Fruit fly (Drosophila melanogaster) whole organism, embryonic: ENCODE results near the gene kat80.

Source experiments
- Antp ChIP-seq: fragments of 200-800 bp; sonication (Bioruptor generic); optimal IDR thresholded peaks from 3 replicates; lab custom pipeline; 2016; ENCODE audit warnings: missing biosample characterization, missing genetic modification characterization
- BEAF-32 ChIP-seq: fragments of 200-800 bp; sonication (Bioruptor generic); optimal IDR thresholded peaks from 3 replicates; lab custom pipeline; 2017; ENCODE audit warnings: missing biosample characterization, missing genetic modification characterization, mild to moderate bottlenecking, moderate library complexity, missing genetic modification reagents
- CG10321 ChIP-seq: fragments of 200-800 bp; sonication (Bioruptor generic); IDR thresholded peaks from 2 replicates; pipeline ENCODE4 v1.3.6; 2022; ENCODE audit warnings: missing biosample characterization, missing genetic modification characterization
- CG11398 ChIP-seq: fragments of 200-800 bp; sonication (Bioruptor generic); optimal IDR thresholded peaks from 2 replicates; lab custom pipeline; 2016; ENCODE audit warnings: missing biosample characterization, missing genetic modification characterization
- CG11723 ChIP-seq: fragments of 200-800 bp; sonication (Bioruptor generic); optimal IDR thresholded peaks from 2 replicates; lab custom pipeline; 2017; ENCODE audit warnings: missing biosample characterization, mild to moderate bottlenecking, missing genetic modification characterization
- CG12104 ChIP-seq: fragments of 200-800 bp; sonication (Bioruptor generic); optimal IDR thresholded peaks from 3 replicates; lab custom pipeline; 2016; ENCODE audit warnings: missing biosample characterization, missing genetic modification characterization
- CG12299 ChIP-seq: fragments of 200-800 bp; sonication (Bioruptor generic); optimal IDR thresholded peaks from 2 replicates; lab custom pipeline; 2018; ENCODE audit warnings: missing biosample characterization, mild to moderate bottlenecking, missing genetic modification characterization
- CG14667 ChIP-seq: fragments of 200-800 bp; sonication (Bioruptor generic); IDR thresholded peaks from 2 replicates; pipeline ENCODE4 v1.3.6; 2022; ENCODE audit warnings: missing biosample characterization, missing genetic modification characterization
- CG15011 ChIP-seq: fragments of 200-800 bp; sonication (Bioruptor generic); optimal IDR thresholded peaks from 3 replicates; lab custom pipeline; 2018; ENCODE audit warnings: missing biosample characterization, mild to moderate bottlenecking, missing genetic modification characterization
- CG17361 ChIP-seq: fragments of 200-800 bp; sonication (Bioruptor generic); IDR thresholded peaks from 3 replicates; pipeline ENCODE4 v1.3.6; 2022; ENCODE audit warnings: missing biosample characterization, missing genetic modification characterization
- CG17829 ChIP-seq: fragments of 200-800 bp; optimal IDR thresholded peaks from 2 replicates; lab custom pipeline; 2019; ENCODE audit warnings: missing biosample characterization, mild to moderate bottlenecking, missing genetic modification characterization, moderate library complexity
- CG2678 ChIP-seq: fragments of 200-800 bp; sonication (Bioruptor generic); optimal IDR thresholded peaks from 3 replicates; lab custom pipeline; 2019; ENCODE audit warnings: missing biosample characterization, mild to moderate bottlenecking, missing genetic modification characterization, moderate library complexity
- CG3163 ChIP-seq: fragments of 200-800 bp; sonication (Bioruptor generic); optimal IDR thresholded peaks from 3 replicates; lab custom pipeline; 2016; ENCODE audit warnings: missing biosample characterization, missing genetic modification characterization
- CG32772 ChIP-seq: fragments of 200-800 bp; sonication (Bioruptor generic); IDR thresholded peaks from 2 replicates; pipeline ENCODE4 v1.3.6; 2022; ENCODE audit warnings: missing biosample characterization, missing genetic modification characterization
- CG3838 ChIP-seq: fragments of 200-800 bp; sonication (Bioruptor generic); optimal IDR thresholded peaks from 3 replicates; lab custom pipeline; 2016; ENCODE audit warnings: missing biosample characterization, missing genetic modification characterization
- CG4617 ChIP-seq: fragments of 200-800 bp; sonication (Bioruptor generic); optimal IDR thresholded peaks from 3 replicates; lab custom pipeline; 2016; ENCODE audit warnings: missing biosample characterization, missing genetic modification characterization, borderline replicate concordance
- CG4854 ChIP-seq: fragments of 200-800 bp; sonication (Bioruptor generic); optimal IDR thresholded peaks from 2 replicates; lab custom pipeline; 2016; ENCODE audit warnings: missing biosample characterization, missing genetic modification characterization, inconsistent platforms
- CG6683 ChIP-seq: fragments of 200-800 bp; sonication (Bioruptor generic); optimal IDR thresholded peaks from 2 replicates; lab custom pipeline; 2017; ENCODE audit warnings: missing biosample characterization, mild to moderate bottlenecking, missing genetic modification characterization, missing genetic modification reagents
- CG6791 ChIP-seq: fragments of 200-800 bp; sonication (Bioruptor generic); IDR thresholded peaks from 3 replicates; pipeline ENCODE4 v1.3.6; 2022; ENCODE audit warnings: missing biosample characterization, missing genetic modification characterization; ENCODE audit not compliant: partially characterized antibody
- CG8089 ChIP-seq: fragments of 200-800 bp; sonication (Bioruptor generic); optimal IDR thresholded peaks from 3 replicates; lab custom pipeline; 2016; ENCODE audit warnings: missing biosample characterization, missing genetic modification characterization
- CG9797 ChIP-seq: fragments of 200-800 bp; sonication (Bioruptor generic); optimal IDR thresholded peaks from 3 replicates; lab custom pipeline; 2018; ENCODE audit warnings: missing biosample characterization, mild to moderate bottlenecking, missing genetic modification characterization
- Dbx ChIP-seq: fragments of 200-800 bp; sonication (Bioruptor generic); IDR thresholded peaks from 3 replicates; pipeline ENCODE4 v1.3.6; 2022; ENCODE audit warnings: missing biosample characterization, missing genetic modification characterization
- Dek ChIP-seq: fragments of 200-800 bp; sonication (Bioruptor generic); optimal IDR thresholded peaks from 3 replicates; lab custom pipeline; 2019; ENCODE audit warnings: missing biosample characterization, mild to moderate bottlenecking, missing genetic modification characterization, moderate library complexity
- Dip2 ChIP-seq: fragments of 200-800 bp; sonication (Bioruptor generic); IDR thresholded peaks from 2 replicates; pipeline ENCODE4 v1.3.6; 2022; ENCODE audit warnings: missing biosample characterization, missing genetic modification characterization
- Dip3 ChIP-seq: fragments of 200-800 bp; sonication (Bioruptor generic); optimal IDR thresholded peaks from 3 replicates; lab custom pipeline; 2016; ENCODE audit warnings: missing biosample characterization, missing genetic modification characterization
- Drgx ChIP-seq: fragments of 200-800 bp; sonication (Bioruptor generic); IDR thresholded peaks from 2 replicates; pipeline ENCODE4 v1.3.6; 2022; ENCODE audit warnings: missing biosample characterization, missing genetic modification characterization
- Eip74EF ChIP-seq, 2 experiments: fragments of 200-800 bp in 1 of 2; fragments of >200 bp in 1 of 2; sonication (Bioruptor generic) in 1 of 2; optimal IDR thresholded peaks; 2 replicates each; lab custom pipeline; 2017 to 2019; ENCODE audit warnings: missing biosample characterization in 2 of 2, missing genetic modification characterization in 2 of 2, mild to moderate bottlenecking in 1 of 2, moderate library complexity in 1 of 2
- Fer3 ChIP-seq: fragments of 200-800 bp; sonication (Bioruptor generic); optimal IDR thresholded peaks from 2 replicates; lab custom pipeline; 2018; ENCODE audit warnings: missing biosample characterization, mild to moderate bottlenecking, missing genetic modification characterization, moderate library complexity
- Mad ChIP-seq: fragments of 200-800 bp; sonication (Bioruptor generic); optimal IDR thresholded peaks from 2 replicates; lab custom pipeline; 2016; ENCODE audit warnings: missing biosample characterization, missing genetic modification characterization
- Opbp ChIP-seq: fragments of 200-800 bp; sonication (Bioruptor generic); IDR thresholded peaks from 3 replicates; pipeline ENCODE4 v1.3.6; 2022; ENCODE audit warnings: missing biosample characterization, missing genetic modification characterization; ENCODE audit not compliant: partially characterized antibody
- Ssrp ChIP-seq: fragments of 200-800 bp; sonication (Bioruptor generic); optimal IDR thresholded peaks from 2 replicates; lab custom pipeline; 2018; ENCODE audit warnings: missing biosample characterization, mild to moderate bottlenecking, missing genetic modification characterization, moderate library complexity
- ac ChIP-seq: fragments of 200-800 bp; sonication (Bioruptor generic); optimal IDR thresholded peaks from 3 replicates; lab custom pipeline; 2017; ENCODE audit warnings: missing biosample characterization, mild to moderate bottlenecking, missing genetic modification characterization
- ash1 ChIP-seq: fragments of 200-800 bp; sonication (Bioruptor generic); optimal IDR thresholded peaks from 2 replicates; lab custom pipeline; 2018; ENCODE audit warnings: missing biosample characterization, mild to moderate bottlenecking, missing genetic modification characterization
- bbx ChIP-seq: fragments of 200-800 bp; sonication (Bioruptor generic); IDR thresholded peaks from 2 replicates; pipeline ENCODE4 v1.3.6; 2022; ENCODE audit warnings: missing biosample characterization, missing genetic modification characterization; ENCODE audit not compliant: partially characterized antibody
- croc ChIP-seq: fragments of 200-800 bp; sonication (Bioruptor generic); conservative IDR thresholded peaks from 3 replicates; pipeline ENCODE4 v1.3.6; 2022; ENCODE audit warnings: missing biosample characterization, missing genetic modification characterization
- dmrt99B ChIP-seq: fragments of 200-800 bp; sonication (Bioruptor generic); optimal IDR thresholded peaks from 2 replicates; lab custom pipeline; 2018; ENCODE audit warnings: missing biosample characterization, mild to moderate bottlenecking, missing genetic modification characterization, moderate library complexity
- fd102C ChIP-seq: fragments of 200-800 bp; sonication (Bioruptor generic); optimal IDR thresholded peaks from 2 replicates; lab custom pipeline; 2018; ENCODE audit warnings: missing biosample characterization, mild to moderate bottlenecking, missing genetic modification characterization, moderate library complexity
- gcm2 ChIP-seq: fragments of 200-800 bp; sonication (Bioruptor generic); optimal IDR thresholded peaks from 2 replicates; lab custom pipeline; 2016; ENCODE audit warnings: missing biosample characterization, missing genetic modification characterization
- gfzf ChIP-seq: fragments of 200-800 bp; sonication (Bioruptor generic); optimal IDR thresholded peaks from 2 replicates; lab custom pipeline; 2016; ENCODE audit warnings: missing biosample characterization, mild to moderate bottlenecking, missing genetic modification characterization, moderate library complexity
- her ChIP-seq: fragments of 200-800 bp; sonication (Bioruptor generic); optimal IDR thresholded peaks from 2 replicates; lab custom pipeline; 2016; ENCODE audit warnings: missing biosample characterization, missing genetic modification characterization
- hkb ChIP-seq, 2 experiments: fragments of 200-800 bp in 1 of 2; fragments of >200 bp in 1 of 2; sonication (Bioruptor generic) in 1 of 2; IDR thresholded peaks in 1 of 2; optimal IDR thresholded peaks in 1 of 2; 2 replicates each; pipeline versions ENCODE4 v1.3.6 to Lab custom; 2017 to 2022; ENCODE audit warnings: missing biosample characterization in 1 of 2, missing genetic modification characterization in 1 of 2
- hth ChIP-seq: fragments of >200 bp; optimal IDR thresholded peaks from 2 replicates; lab custom pipeline; 2017; ENCODE audit warnings: inconsistent platforms
- kay ChIP-seq: fragments of 200-800 bp; sonication (Bioruptor generic); optimal IDR thresholded peaks from 2 replicates; lab custom pipeline; 2016; ENCODE audit warnings: missing biosample characterization, missing genetic modification characterization
- lmd ChIP-seq: fragments of 200-800 bp; sonication (Bioruptor generic); IDR thresholded peaks from 2 replicates; pipeline ENCODE4 v1.3.6; 2022; ENCODE audit warnings: missing biosample characterization, missing genetic modification characterization
- otp ChIP-seq: fragments of 200-800 bp; sonication (Bioruptor generic); IDR thresholded peaks from 3 replicates; pipeline ENCODE4, ENCODE4 v1.3.6; 2022; ENCODE audit warnings: missing biosample characterization, missing genetic modification characterization
- stwl ChIP-seq: fragments of 200-800 bp; sonication (Bioruptor generic); optimal IDR thresholded peaks from 3 replicates; lab custom pipeline; 2018; ENCODE audit warnings: missing biosample characterization, mild to moderate bottlenecking, missing genetic modification characterization, moderate library complexity
- trh ChIP-seq: fragments of 200-800 bp; sonication (Bioruptor generic); optimal IDR thresholded peaks from 2 replicates; lab custom pipeline; 2016; ENCODE audit warnings: missing biosample characterization, missing genetic modification characterization
- tup ChIP-seq: fragments of 200-800 bp; sonication (Bioruptor generic); optimal IDR thresholded peaks from 2 replicates; lab custom pipeline; 2016; ENCODE audit warnings: missing biosample characterization, mild to moderate bottlenecking, missing genetic modification characterization, moderate library complexity
- vfl ChIP-seq: fragments of 200-800 bp; sonication (Bioruptor generic); optimal IDR thresholded peaks from 2 replicates; lab custom pipeline; 2016; ENCODE audit warnings: missing biosample characterization, missing genetic modification characterization
- zf30C ChIP-seq: fragments of 200-800 bp; sonication (Bioruptor generic); optimal IDR thresholded peaks from 3 replicates; lab custom pipeline; 2018; ENCODE audit warnings: missing biosample characterization, mild to moderate bottlenecking, missing genetic modification characterization

kat80 gene

DNA sequence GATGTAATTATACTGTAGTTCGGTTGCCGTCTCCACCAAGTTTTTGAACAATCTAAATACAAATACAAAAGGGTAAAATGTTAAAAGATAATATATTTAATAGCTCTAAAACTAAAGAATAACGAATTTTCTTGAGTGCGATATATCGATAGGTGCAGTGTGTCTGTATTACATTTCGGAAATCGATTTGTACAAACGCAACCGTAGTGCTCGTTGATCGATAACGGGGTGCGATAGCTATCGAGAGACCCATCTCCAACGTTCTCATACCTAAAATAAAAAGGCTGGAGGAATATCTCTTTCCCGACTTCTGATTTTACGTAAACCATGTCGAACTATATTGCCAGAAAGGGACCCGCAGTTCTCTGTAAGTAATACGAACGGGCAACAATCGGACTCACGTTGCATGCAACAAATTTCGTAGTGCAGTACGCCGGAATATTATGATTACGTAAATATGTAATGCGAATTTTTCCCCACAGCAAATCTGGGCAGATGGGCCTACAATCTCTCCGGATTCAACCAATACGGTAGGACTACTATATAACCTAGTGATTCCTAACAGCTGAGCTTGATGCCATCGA, 10.2 kb upstream of the kat80 start, which contains the start of gene UQCR-14 (continued):
- no peak for TF ChIP-seq croc
- TF ChIP-seq CG12104, result no peak
- TF ChIP-seq Dbx, result peak; percentile 66
- TF ChIP-seq CG6791 (GFP tag; lab: Robert Waterston, UW), result peak; percentile 99
- TF ChIP-seq lmd (GFP tag; lab: Robert Waterston, UW), result no peak
- no peak for TF ChIP-seq CG11723 (GFP tag; lab: Kevin White, UChicago)
- TF ChIP-seq CG32772 (GFP tag; lab: Robert Waterston, UW), result no peak
- no peak for TF ChIP-seq Ssrp (tag; lab: Kevin White, UChicago)
- TF ChIP-seq zf30C (GFP tag; lab: Kevin White, UChicago), result peak; percentile 40
- TF ChIP-seq bbx, result peak; percentile 99
- peak; percentile 61 for TF ChIP-seq CG17829 (tag; lab: Kevin White, UChicago)
- TF ChIP-seq CG3163 (GFP tag; lab: Kevin White, UChicago), result peak; percentile 2
- peak; percentile 97 for TF ChIP-seq BEAF-32
- peak; percentile 98 for TF ChIP-seq Opbp (GFP tag; lab: Robert Waterston, UW)
- peak; percentile 24 for TF ChIP-seq Fer3
- TF ChIP-seq Drgx (GFP tag; lab: Robert Waterston, UW), result no peak
- no peak for TF ChIP-seq Eip74EF (GFP tag; optimal IDR thresholded peaks at IDR 0.05; lab: Kevin White, UChicago)
- TF ChIP-seq Antp, result no peak
- peak; percentile 90 for TF ChIP-seq stwl
- TF ChIP-seq Dek (tag; lab: Kevin White, UChicago), result peak; percentile 55
- no peak for TF ChIP-seq Dip2
- TF ChIP-seq tup, result no peak
- TF ChIP-seq otp (GFP tag; lab: Robert Waterston, UW), result no peak
- TF ChIP-seq her, result no peak
- no peak for TF ChIP-seq trh (GFP tag; lab: Kevin White, UChicago)
- no peak for TF ChIP-seq CG14667
- TF ChIP-seq CG15011 (GFP tag; lab: Kevin White, UChicago), result no peak
- no peak for TF ChIP-seq ash1 (GFP tag; lab: Kevin White, UChicago)
- TF ChIP-seq Mad (GFP tag; lab: Kevin White, UChicago), result no peak
- peak; percentile 53 for TF ChIP-seq gfzf (GFP tag; lab: Kevin White, UChicago)
- no peak for TF ChIP-seq ac
- peak; percentile 57 for TF ChIP-seq CG4617
- no peak for TF ChIP-seq fd102C (GFP tag; lab: Kevin White, UChicago)
- no peak for TF ChIP-seq hth (lab: Kevin White, UChicago)
- no peak for TF ChIP-seq vfl (GFP tag; lab: Kevin White, UChicago)
- TF ChIP-seq CG10321 (GFP tag; lab: Robert Waterston, UW), result no peak
- TF ChIP-seq CG6683 (GFP tag; lab: Kevin White, UChicago), result no peak
- TF ChIP-seq CG2678 (tag; lab: Kevin White, UChicago), result no peak
- no peak for TF ChIP-seq kay
- TF ChIP-seq CG12299 (tag; lab: Kevin White, UChicago), result no peak
- no peak for TF ChIP-seq dmrt99B (tag; lab: Kevin White, UChicago)
- TF ChIP-seq CG17361 (GFP tag; lab: Robert Waterston, UW), result no peak
- TF ChIP-seq hkb (optimal IDR thresholded peaks at IDR 0.05; lab: Kevin White, UChicago), result no peak
- peak; percentile 18; the same call in 1 of the 2 replicates for TF ChIP-seq hkb (GFP tag; IDR thresholded peaks at IDR 0.05; lab: Robert Waterston, UW)
- no peak for TF ChIP-seq CG3838 (GFP tag; lab: Kevin White, UChicago)
- TF ChIP-seq CG4854 (GFP tag; lab: Kevin White, UChicago), result peak; percentile 38
- TF ChIP-seq CG11398 (GFP tag; lab: Kevin White, UChicago), result no peak
- no peak for TF ChIP-seq gcm2
- no peak for TF ChIP-seq CG8089 (GFP tag; lab: Kevin White, UChicago)
- no peak for TF ChIP-seq Dip3
- peak; percentile 71 for TF ChIP-seq CG9797 (GFP tag; lab: Kevin White, UChicago)
